Fruit fly (Drosophila melanogaster) whole organism, embryonic: Measurements from ENCODE around the gene CG1999.
A peak's percentile ranks its signal among the peaks of the same experiment; 100 is the strongest.

Source experiments
- ATbp ChIP-seq: fragments of 200-800 bp; sonication (Bioruptor generic); optimal IDR thresholded peaks from 2 replicates; lab custom pipeline; 2017; ENCODE audit warnings: missing biosample characterization, mild to moderate bottlenecking, missing genetic modification characterization, missing genetic modification reagents
- Ada2b ChIP-seq: fragments of 200-800 bp; sonication (Bioruptor generic); IDR thresholded peaks from 2 replicates; pipeline ENCODE4 v1.3.6; 2022; ENCODE audit warnings: missing biosample characterization, missing genetic modification characterization
- Atf6 ChIP-seq: fragments of 200-800 bp; sonication (Bioruptor generic); IDR thresholded peaks from 2 replicates; pipeline ENCODE4 v1.3.6; 2022; ENCODE audit warnings: missing biosample characterization, missing genetic modification characterization
- Bteb2 ChIP-seq: fragments of 200-800 bp; sonication (Bioruptor generic); optimal IDR thresholded peaks from 2 replicates; lab custom pipeline; 2016; ENCODE audit warnings: missing biosample characterization, missing genetic modification characterization
- CG10979 ChIP-seq: fragments of 200-800 bp; sonication (Bioruptor generic); optimal IDR thresholded peaks from 2 replicates; lab custom pipeline; 2018; ENCODE audit warnings: missing biosample characterization, mild to moderate bottlenecking, missing genetic modification characterization, moderate library complexity
- CG12219 ChIP-seq: fragments of 200-800 bp; sonication (Bioruptor generic); optimal IDR thresholded peaks from 3 replicates; lab custom pipeline; 2018; ENCODE audit warnings: missing biosample characterization, mild to moderate bottlenecking, missing genetic modification characterization
- CG12659 ChIP-seq: fragments of 200-800 bp; sonication (Bioruptor generic); optimal IDR thresholded peaks from 3 replicates; lab custom pipeline; 2017; ENCODE audit warnings: mild to moderate bottlenecking, missing biosample characterization, missing genetic modification reagents, missing genetic modification characterization
- CG12769 ChIP-seq: fragments of 200-800 bp; sonication (Bioruptor generic); optimal IDR thresholded peaks from 2 replicates; lab custom pipeline; 2019; ENCODE audit warnings: missing biosample characterization, mild to moderate bottlenecking, missing genetic modification characterization, moderate library complexity
- CG13424 ChIP-seq: fragments of 200-800 bp; sonication (Bioruptor generic); optimal IDR thresholded peaks from 2 replicates; lab custom pipeline; 2019; ENCODE audit warnings: missing biosample characterization, mild to moderate bottlenecking, missing genetic modification characterization, moderate library complexity
- CG14860 ChIP-seq: fragments of 200-800 bp; sonication (Bioruptor generic); IDR thresholded peaks from 3 replicates; pipeline ENCODE4 v1.3.6; 2022; ENCODE audit warnings: missing biosample characterization, missing genetic modification characterization; ENCODE audit not compliant: partially characterized antibody
- CG17328 ChIP-seq: fragments of 200-800 bp; sonication (Bioruptor generic); IDR thresholded peaks from 2 replicates; pipeline ENCODE4 v1.3.6; 2022; ENCODE audit warnings: missing biosample characterization, missing genetic modification characterization
- CG2678 ChIP-seq: fragments of 200-800 bp; sonication (Bioruptor generic); optimal IDR thresholded peaks from 3 replicates; lab custom pipeline; 2019; ENCODE audit warnings: missing biosample characterization, mild to moderate bottlenecking, missing genetic modification characterization, moderate library complexity
- CG31388 ChIP-seq: fragments of 200-800 bp; sonication (Bioruptor generic); optimal IDR thresholded peaks from 2 replicates; lab custom pipeline; 2016; ENCODE audit warnings: missing biosample characterization, missing genetic modification characterization
- CG3163 ChIP-seq: fragments of 200-800 bp; sonication (Bioruptor generic); optimal IDR thresholded peaks from 3 replicates; lab custom pipeline; 2016; ENCODE audit warnings: missing biosample characterization, missing genetic modification characterization
- CG32767 ChIP-seq: fragments of 200-800 bp; sonication (Bioruptor generic); IDR thresholded peaks from 2 replicates; pipeline ENCODE4 v1.3.6; 2022; ENCODE audit warnings: missing biosample characterization, missing genetic modification characterization
- CG34376 ChIP-seq: fragments of 200-800 bp; sonication (Bioruptor generic); optimal IDR thresholded peaks from 2 replicates; lab custom pipeline; 2018; ENCODE audit warnings: missing biosample characterization, mild to moderate bottlenecking, missing genetic modification characterization
- CG4282 ChIP-seq: fragments of 200-800 bp; sonication (Bioruptor generic); optimal IDR thresholded peaks from 2 replicates; lab custom pipeline; 2016; ENCODE audit warnings: missing biosample characterization, missing genetic modification characterization
- CG4617 ChIP-seq: fragments of 200-800 bp; sonication (Bioruptor generic); optimal IDR thresholded peaks from 3 replicates; lab custom pipeline; 2016; ENCODE audit warnings: missing biosample characterization, missing genetic modification characterization, borderline replicate concordance
- CG5245 ChIP-seq: fragments of 200-800 bp; sonication (Bioruptor generic); optimal IDR thresholded peaks from 3 replicates; lab custom pipeline; 2016; ENCODE audit warnings: missing biosample characterization, missing genetic modification characterization
- CG6689 ChIP-seq: fragments of 200-800 bp; sonication (Bioruptor generic); IDR thresholded peaks from 2 replicates; pipeline ENCODE4 v1.3.6; 2022; ENCODE audit warnings: missing biosample characterization, missing genetic modification characterization
- CG7357 ChIP-seq: fragments of 200-800 bp; sonication (Bioruptor generic); IDR thresholded peaks from 3 replicates; pipeline ENCODE4 v1.3.6; 2022; ENCODE audit warnings: missing biosample characterization, missing genetic modification characterization
- CG8089 ChIP-seq: fragments of 200-800 bp; sonication (Bioruptor generic); optimal IDR thresholded peaks from 3 replicates; lab custom pipeline; 2016; ENCODE audit warnings: missing biosample characterization, missing genetic modification characterization
- Ets65A ChIP-seq: fragments of 200-800 bp; sonication (Bioruptor generic); peaks from one replicate; lab custom pipeline; 2016; ENCODE audit warnings: missing biosample characterization, missing genetic modification characterization
- Ets97D ChIP-seq: fragments of 200-800 bp; sonication (Bioruptor generic); optimal IDR thresholded peaks from 3 replicates; lab custom pipeline; 2016; ENCODE audit warnings: missing biosample characterization, missing genetic modification characterization
- HLH54F ChIP-seq: fragments of 200-800 bp; sonication (Bioruptor generic); optimal IDR thresholded peaks from 3 replicates; lab custom pipeline; 2016; ENCODE audit warnings: missing biosample characterization, missing genetic modification characterization
- Lhr ChIP-seq: fragments of 200-800 bp; sonication (Bioruptor generic); optimal IDR thresholded peaks from 3 replicates; lab custom pipeline; 2017; ENCODE audit warnings: mild to moderate bottlenecking, missing biosample characterization, missing genetic modification reagents, missing genetic modification characterization
- ap ChIP-seq: fragments of 200-800 bp; sonication (Bioruptor generic); IDR thresholded peaks from 2 replicates; pipeline ENCODE4 v1.3.6; 2022; ENCODE audit warnings: missing biosample characterization, missing genetic modification characterization
- bcd ChIP-seq: fragments of 200-800 bp; sonication (Bioruptor generic); optimal IDR thresholded peaks from 2 replicates; lab custom pipeline; 2017; ENCODE audit warnings: missing biosample characterization, mild to moderate bottlenecking, missing genetic modification characterization
- cas ChIP-seq: fragments of 200-800 bp; sonication (Bioruptor generic); IDR thresholded peaks from 2 replicates; pipeline ENCODE4 v1.3.6; 2022; ENCODE audit warnings: missing biosample characterization, missing genetic modification characterization
- danr ChIP-seq: fragments of 200-800 bp; sonication (Bioruptor generic); IDR thresholded peaks from 2 replicates; pipeline ENCODE4 v1.3.6; 2022; ENCODE audit warnings: missing biosample characterization, missing genetic modification characterization
- disco-r ChIP-seq: fragments of 200-800 bp; sonication (Bioruptor generic); optimal IDR thresholded peaks from 2 replicates; lab custom pipeline; 2016; ENCODE audit warnings: missing biosample characterization, missing genetic modification characterization
- dysf ChIP-seq: fragments of 200-800 bp; sonication (Bioruptor generic); IDR thresholded peaks from 3 replicates; pipeline ENCODE4 v1.3.6; 2022; ENCODE audit warnings: missing biosample characterization, missing genetic modification characterization
- gcm2 ChIP-seq: fragments of 200-800 bp; sonication (Bioruptor generic); optimal IDR thresholded peaks from 2 replicates; lab custom pipeline; 2016; ENCODE audit warnings: missing biosample characterization, missing genetic modification characterization
- gem ChIP-seq: fragments of 200-800 bp; sonication (Bioruptor generic); optimal IDR thresholded peaks from 2 replicates; lab custom pipeline; 2019; ENCODE audit warnings: missing biosample characterization, mild to moderate bottlenecking, missing genetic modification characterization, moderate library complexity
- gt ChIP-seq: fragments of 200-800 bp; sonication (Bioruptor generic); IDR thresholded peaks from 2 replicates; pipeline ENCODE4 v1.3.6; 2022; ENCODE audit warnings: missing biosample characterization, missing genetic modification characterization
- lab ChIP-seq: fragments of 200-800 bp; sonication (Bioruptor generic); optimal IDR thresholded peaks from 3 replicates; lab custom pipeline; 2017; ENCODE audit warnings: missing biosample characterization, missing genetic modification characterization, mild to moderate bottlenecking, moderate library complexity, missing genetic modification reagents
- maf-S ChIP-seq: fragments of 200-800 bp; sonication (Bioruptor generic); optimal IDR thresholded peaks from 2 replicates; lab custom pipeline; 2016; ENCODE audit warnings: missing biosample characterization, missing genetic modification characterization
- mam ChIP-seq: fragments of 200-800 bp; sonication (Bioruptor generic); optimal IDR thresholded peaks from 3 replicates; lab custom pipeline; 2016; ENCODE audit warnings: missing biosample characterization, missing genetic modification characterization
- mirr ChIP-seq: fragments of 200-800 bp; sonication (Bioruptor generic); optimal IDR thresholded peaks from 3 replicates; lab custom pipeline; 2018; ENCODE audit warnings: missing biosample characterization, mild to moderate bottlenecking, missing genetic modification characterization
- onecut ChIP-seq: fragments of 200-800 bp; sonication (Bioruptor generic); IDR thresholded peaks from 2 replicates; pipeline ENCODE4 v1.3.6; 2022; ENCODE audit warnings: missing biosample characterization, missing genetic modification characterization
- otp ChIP-seq: fragments of 200-800 bp; sonication (Bioruptor generic); IDR thresholded peaks from 3 replicates; pipeline ENCODE4, ENCODE4 v1.3.6; 2022; ENCODE audit warnings: missing biosample characterization, missing genetic modification characterization
- phol ChIP-seq: fragments of 200-800 bp; sonication (Bioruptor generic); optimal IDR thresholded peaks from 3 replicates; lab custom pipeline; 2018; ENCODE audit warnings: missing biosample characterization, mild to moderate bottlenecking, missing genetic modification characterization, moderate library complexity
- prd ChIP-seq, 3 experiments: fragments of >200 bp in 2 of 3; fragments of 200-800 bp in 1 of 3; sonication (Bioruptor generic) in 1 of 3; optimal IDR thresholded peaks in 2 of 3; IDR thresholded peaks in 1 of 3; 2 replicates in 2 of 3; 3 replicates in 1 of 3; pipeline versions ENCODE4 v1.3.6 to Lab custom; 2017 to 2022; ENCODE audit warnings: missing biosample characterization in 1 of 3, missing genetic modification characterization in 1 of 3
- ranshi ChIP-seq: fragments of 200-800 bp; sonication (Bioruptor generic); IDR thresholded peaks from 2 replicates; pipeline ENCODE4 v1.3.6; 2022; ENCODE audit warnings: missing biosample characterization, missing genetic modification characterization
- sc ChIP-seq, 3 experiments: fragments of >200 bp in 2 of 3; fragments of 200-800 bp in 1 of 3; sonication (Bioruptor generic) in 1 of 3; optimal IDR thresholded peaks; 2 replicates in 2 of 3; 3 replicates in 1 of 3; lab custom pipeline; 2017; ENCODE audit warnings: mild to moderate bottlenecking in 1 of 3, missing biosample characterization in 1 of 3, missing genetic modification characterization in 1 of 3, missing genetic modification reagents in 1 of 3
- sim ChIP-seq: fragments of 200-800 bp; sonication (Bioruptor generic); IDR thresholded peaks from 2 replicates; pipeline ENCODE4 v1.3.6; 2022; ENCODE audit warnings: missing biosample characterization, missing genetic modification characterization
- slbo ChIP-seq: fragments of 200-800 bp; sonication (Bioruptor generic); IDR thresholded peaks from 2 replicates; pipeline ENCODE4 v1.3.6; 2022; ENCODE audit warnings: missing biosample characterization, missing genetic modification characterization
- tio ChIP-seq: fragments of 200-800 bp; sonication (Bioruptor generic); optimal IDR thresholded peaks from 2 replicates; lab custom pipeline; 2017; ENCODE audit warnings: missing biosample characterization, missing genetic modification characterization, inconsistent platforms
- vvl ChIP-seq: fragments of 200-800 bp; sonication (Bioruptor generic); IDR thresholded peaks from 2 replicates; pipeline ENCODE4 v1.3.6; 2022; ENCODE audit warnings: missing biosample characterization, missing genetic modification characterization
- wdn ChIP-seq: fragments of 200-800 bp; sonication (Bioruptor generic); IDR thresholded peaks from 2 replicates; pipeline ENCODE4 v1.3.6; 2022; ENCODE audit warnings: missing biosample characterization, missing genetic modification characterization

Gene CG1999

DNA sequence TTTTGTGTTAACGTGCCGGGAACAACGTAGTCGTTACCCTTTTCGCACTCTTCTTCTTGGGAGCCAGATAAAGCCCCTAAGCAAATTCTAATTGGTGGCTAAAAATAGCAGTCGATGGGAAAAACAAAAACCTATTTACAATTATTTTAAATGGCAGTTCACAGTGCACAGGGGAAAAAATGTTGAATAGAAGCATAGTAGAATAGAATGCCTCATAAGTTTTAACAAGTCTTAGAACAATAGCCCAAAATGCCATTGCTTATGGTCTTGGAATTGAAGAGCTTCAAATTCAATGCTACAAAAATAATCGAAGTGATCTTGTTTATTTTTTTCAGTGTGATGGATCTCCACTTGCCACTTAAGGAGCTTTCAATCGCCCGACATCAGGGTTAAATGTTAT is 26.1 kb upstream of the CG1999 start (continued):
- TF ChIP-seq gcm2 (no peak), CG8089 (GFP tag; lab: Kevin White, UChicago) (peak; percentile 60), phol (tag; lab: Kevin White, UChicago) (peak; percentile 42), Ets65A (GFP tag; lab: Kevin White, UChicago) (peak; percentile 93), Ada2b (GFP tag; lab: Robert Waterston, UW) (peak; percentile 73), ap (GFP tag; lab: Robert Waterston, UW) (0 out of 2 replicates have a peak, but pooled peaks have one; percentile 7), CG10979 (tag; lab: Kevin White, UChicago) (peak; percentile 16), ranshi (GFP tag; lab: Robert Waterston, UW) (peak; percentile 73), onecut (GFP tag; lab: Robert Waterston, UW) (no peak), prd (optimal IDR thresholded peaks at IDR 0.05; lab: Kevin White, UChicago) (no peak), prd (GFP tag; IDR thresholded peaks at IDR 0.05; lab: Robert Waterston, UW) (peak; percentile 70), CG14860 (no peak), vvl (GFP tag; lab: Robert Waterston, UW) (peak; percentile 68), maf-S (GFP tag; lab: Kevin White, UChicago) (peak; percentile 54), mam (GFP tag; lab: Kevin White, UChicago) (peak; percentile 86), danr (GFP tag; lab: Robert Waterston, UW) (no peak), CG31388 (GFP tag; lab: Kevin White, UChicago) (peak; percentile 17), gem (peak; percentile 76), CG7357 (GFP tag; lab: Robert Waterston, UW) (peak; percentile 39; the same call in 1 of the 3 replicates), wdn (GFP tag; lab: Robert Waterston, UW) (peak; percentile 74), CG4282 (peak; percentile 5), lab (peak; percentile 82), disco-r (GFP tag; lab: Kevin White, UChicago) (peak; percentile 68), CG12219 (GFP tag; lab: Kevin White, UChicago) (peak; percentile 53), CG32767 (GFP tag; lab: Robert Waterston, UW) (no peak; the same call in 1 of the 2 replicates), tio (peak; percentile 75), CG13424 (peak; percentile 62), gt (GFP tag; lab: Robert Waterston, UW) (no peak), sc (optimal IDR thresholded peaks at IDR 0.05; lab: Kevin White, UChicago) (no peak), sc (GFP tag; optimal IDR thresholded peaks at IDR 0.05; lab: Kevin White, UChicago) (no peak), mirr (GFP tag; lab: Kevin White, UChicago) (peak; percentile 61), CG12769 (tag; lab: Kevin White, UChicago) (peak; percentile 84), dysf (GFP tag; lab: Robert Waterston, UW) (peak; percentile 83), CG12659 (GFP tag; lab: Kevin White, UChicago) (peak; percentile 54), bcd (peak; percentile 53), CG17328 (GFP tag; lab: Robert Waterston, UW) (peak; percentile 45; the same call in 1 of the 2 replicates), Atf6 (GFP tag; lab: Robert Waterston, UW) (peak; percentile 78), CG34376 (peak; percentile 41), sim (no peak), cas (GFP tag; lab: Robert Waterston, UW) (0 out of 2 replicates have a peak, but pooled peaks have one; percentile 17), HLH54F (GFP tag; lab: Kevin White, UChicago) (peak; percentile 73), CG4617 (GFP tag; lab: Kevin White, UChicago) (no peak), CG2678 (tag; lab: Kevin White, UChicago) (peak; percentile 74), otp (GFP tag; lab: Robert Waterston, UW) (peak; percentile 62; the same call in 1 of the 3 replicates), CG5245 (GFP tag; lab: Kevin White, UChicago) (peak; percentile 30), slbo (GFP tag; lab: Robert Waterston, UW) (peak; percentile 87), CG3163 (GFP tag; lab: Kevin White, UChicago) (peak; percentile 35), ATbp (GFP tag; lab: Kevin White, UChicago) (peak; percentile 29), Bteb2 (GFP tag; lab: Kevin White, UChicago) (peak; percentile 64), CG6689 (GFP tag; lab: Robert Waterston, UW) (peak; percentile 45; the same call in 1 of the 2 replicates), Ets97D (peak; percentile 21), Lhr (GFP tag; lab: Kevin White, UChicago) (no peak)
